Fruit fly (Drosophila melanogaster) whole organism, prepupa: ENCODE data around the gene CG4793.

Source experiments
- Blimp-1 ChIP-seq: fragments of 200-800 bp; sonication (Bioruptor generic); optimal IDR thresholded peaks from 3 replicates; lab custom pipeline; 2017; ENCODE audit warnings: missing biosample characterization, missing genetic modification characterization, mild to moderate bottlenecking, moderate library complexity, missing genetic modification reagents
- CG10669 ChIP-seq: fragments of 200-800 bp; sonication (Bioruptor generic); optimal IDR thresholded peaks from 3 replicates; lab custom pipeline; 2018; ENCODE audit warnings: missing biosample characterization, mild to moderate bottlenecking, missing genetic modification characterization, moderate library complexity
- CG11294 ChIP-seq: fragments of 200-800 bp; sonication (Bioruptor generic); IDR thresholded peaks from 2 replicates; pipeline ENCODE4 v1.3.6; 2022; ENCODE audit warnings: missing biosample characterization, missing genetic modification characterization
- CG11762 ChIP-seq: fragments of 200-800 bp; sonication (Bioruptor generic); optimal IDR thresholded peaks from 3 replicates; lab custom pipeline; 2016; ENCODE audit warnings: missing biosample characterization, missing genetic modification characterization; ENCODE audit not compliant: insufficient read depth
- CG11902 ChIP-seq: fragments of 200-800 bp; sonication (Bioruptor generic); optimal IDR thresholded peaks from 3 replicates; lab custom pipeline; 2016; ENCODE audit warnings: missing biosample characterization, missing genetic modification characterization
- CG15336 ChIP-seq: fragments of 200-800 bp; sonication (Bioruptor generic); IDR thresholded peaks from 2 replicates; pipeline ENCODE4 v1.3.6; 2022; ENCODE audit warnings: missing biosample characterization, missing genetic modification characterization
- CG1621 ChIP-seq: fragments of 200-800 bp; sonication (Bioruptor generic); optimal IDR thresholded peaks from 3 replicates; lab custom pipeline; 2018; ENCODE audit warnings: missing biosample characterization, mild to moderate bottlenecking, missing genetic modification characterization
- CG16779 ChIP-seq: fragments of 200-800 bp; sonication (Bioruptor generic); optimal IDR thresholded peaks from 3 replicates; lab custom pipeline; 2017; ENCODE audit warnings: missing biosample characterization, mild to moderate bottlenecking, missing genetic modification characterization
- CG31627 ChIP-seq: fragments of 200-800 bp; sonication (Bioruptor generic); optimal IDR thresholded peaks from 3 replicates; lab custom pipeline; 2016; ENCODE audit warnings: missing biosample characterization, missing genetic modification characterization
- CG34406 ChIP-seq: fragments of 200-800 bp; sonication (Bioruptor generic); optimal IDR thresholded peaks from 3 replicates; lab custom pipeline; 2016; ENCODE audit warnings: missing biosample characterization, missing genetic modification characterization
- CG3919 ChIP-seq: fragments of 200-800 bp; sonication (Bioruptor generic); optimal IDR thresholded peaks from 3 replicates; lab custom pipeline; 2016; ENCODE audit warnings: missing biosample characterization, missing genetic modification characterization
- CG4318 ChIP-seq: fragments of 200-800 bp; sonication (Bioruptor generic); optimal IDR thresholded peaks from 3 replicates; lab custom pipeline; 2017; ENCODE audit warnings: missing biosample characterization, mild to moderate bottlenecking, missing genetic modification characterization
- CG6163 ChIP-seq: fragments of 200-800 bp; sonication (Bioruptor generic); IDR thresholded peaks from 3 replicates; pipeline ENCODE4 v1.3.6; 2022; ENCODE audit warnings: missing biosample characterization, missing genetic modification characterization
- CG6276 ChIP-seq: fragments of 200-800 bp; sonication (Bioruptor generic); optimal IDR thresholded peaks from 2 replicates; lab custom pipeline; 2017; ENCODE audit warnings: missing biosample characterization, mild to moderate bottlenecking, missing genetic modification characterization
- CG6792 ChIP-seq: fragments of 200-800 bp; sonication (Bioruptor generic); optimal IDR thresholded peaks from 3 replicates; lab custom pipeline; 2016; ENCODE audit warnings: missing biosample characterization, missing genetic modification characterization
- CG6808 ChIP-seq: fragments of 200-800 bp; sonication (Bioruptor generic); optimal IDR thresholded peaks from 3 replicates; lab custom pipeline; 2017; ENCODE audit warnings: missing biosample characterization, missing genetic modification characterization, mild to moderate bottlenecking, moderate library complexity, missing genetic modification reagents
- CG6854 ChIP-seq: fragments of 200-800 bp; sonication (Bioruptor generic); optimal IDR thresholded peaks from 2 replicates; lab custom pipeline; 2017; ENCODE audit warnings: missing biosample characterization, mild to moderate bottlenecking, missing genetic modification characterization
- CG7368 ChIP-seq: fragments of 200-800 bp; sonication (Bioruptor generic); optimal IDR thresholded peaks from 3 replicates; lab custom pipeline; 2016; ENCODE audit warnings: missing biosample characterization, missing genetic modification characterization
- CG8319 ChIP-seq: fragments of 200-800 bp; sonication (Bioruptor generic); optimal IDR thresholded peaks from 3 replicates; lab custom pipeline; 2016; ENCODE audit warnings: missing biosample characterization, missing genetic modification characterization
- CG8632 ChIP-seq: fragments of 200-800 bp; sonication (Bioruptor generic); optimal IDR thresholded peaks from 3 replicates; lab custom pipeline; 2016; ENCODE audit warnings: missing biosample characterization, missing genetic modification characterization
- CG9139 ChIP-seq: fragments of 200-800 bp; sonication (Bioruptor generic); optimal IDR thresholded peaks from 3 replicates; lab custom pipeline; 2017; ENCODE audit warnings: missing biosample characterization, mild to moderate bottlenecking, missing genetic modification characterization
- Eip75B ChIP-seq: fragments of 200-800 bp; sonication (Bioruptor generic); optimal IDR thresholded peaks from 3 replicates; lab custom pipeline; 2016; ENCODE audit warnings: missing biosample characterization, missing genetic modification characterization
- Eip78C ChIP-seq: fragments of 200-800 bp; sonication (Bioruptor generic); peaks from one replicate; lab custom pipeline; 2016; ENCODE audit warnings: missing biosample characterization, missing genetic modification characterization
- Ets21C ChIP-seq: fragments of 200-800 bp; sonication (Bioruptor generic); optimal IDR thresholded peaks from 3 replicates; lab custom pipeline; 2016; ENCODE audit warnings: missing biosample characterization, missing genetic modification characterization
- Ets96B ChIP-seq: fragments of 200-800 bp; optimal IDR thresholded peaks from 2 replicates; lab custom pipeline; 2019; ENCODE audit warnings: missing biosample characterization, mild to moderate bottlenecking, missing genetic modification characterization, moderate library complexity
- Gug ChIP-seq: fragments of 200-800 bp; sonication (Bioruptor generic); IDR thresholded peaks from 2 replicates; pipeline ENCODE4 v1.3.6; 2022; ENCODE audit warnings: missing biosample characterization, missing genetic modification characterization
- Hr38 ChIP-seq: sonication (Bioruptor generic); optimal IDR thresholded peaks from 2 replicates; lab custom pipeline; 2016; ENCODE audit warnings: missing biosample characterization, missing genetic modification characterization
- Hr39 ChIP-seq: fragments of 200-800 bp; sonication (Bioruptor generic); optimal IDR thresholded peaks from 2 replicates; lab custom pipeline; 2016; ENCODE audit warnings: missing biosample characterization, missing genetic modification characterization
- Hr4 ChIP-seq: fragments of 200-800 bp; sonication (Bioruptor generic); optimal IDR thresholded peaks from 3 replicates; lab custom pipeline; 2016; ENCODE audit warnings: missing biosample characterization, missing genetic modification characterization
- Lpt ChIP-seq: fragments of 200-800 bp; sonication (Bioruptor generic); optimal IDR thresholded peaks from 3 replicates; lab custom pipeline; 2016; ENCODE audit warnings: missing biosample characterization, missing genetic modification characterization
- Met ChIP-seq: fragments of 200-800 bp; sonication (Bioruptor generic); optimal IDR thresholded peaks from 3 replicates; lab custom pipeline; 2016; ENCODE audit warnings: missing biosample characterization, missing genetic modification characterization
- OdsH ChIP-seq: fragments of 200-800 bp; sonication (Bioruptor generic); optimal IDR thresholded peaks from 3 replicates; lab custom pipeline; 2016; ENCODE audit warnings: missing biosample characterization, missing genetic modification characterization
- Sox14 ChIP-seq: fragments of 200-800 bp; sonication (Bioruptor generic); optimal IDR thresholded peaks from 3 replicates; lab custom pipeline; 2016; ENCODE audit warnings: missing biosample characterization, missing genetic modification characterization
- Sox15 ChIP-seq: fragments of 200-800 bp; sonication (Bioruptor generic); optimal IDR thresholded peaks from 3 replicates; lab custom pipeline; 2016; ENCODE audit warnings: missing biosample characterization, missing genetic modification characterization
- achi ChIP-seq: fragments of 200-800 bp; sonication (Bioruptor generic); optimal IDR thresholded peaks from 3 replicates; lab custom pipeline; 2016; ENCODE audit warnings: missing biosample characterization, missing genetic modification characterization
- acj6 ChIP-seq: fragments of 200-800 bp; sonication (Bioruptor generic); optimal IDR thresholded peaks from 3 replicates; lab custom pipeline; 2016; ENCODE audit warnings: missing biosample characterization, missing genetic modification characterization
- cyc ChIP-seq: fragments of 200-800 bp; sonication (Bioruptor generic); optimal IDR thresholded peaks from 3 replicates; lab custom pipeline; 2016; ENCODE audit warnings: missing biosample characterization, missing genetic modification characterization
- dsx ChIP-seq: fragments of 200-800 bp; optimal IDR thresholded peaks from 3 replicates; lab custom pipeline; 2019; ENCODE audit warnings: missing biosample characterization, mild to moderate bottlenecking, missing genetic modification characterization, moderate library complexity; ENCODE audit not compliant: poor library complexity, severe bottlenecking
- eg ChIP-seq: fragments of 200-800 bp; sonication (Bioruptor generic); IDR thresholded peaks from 3 replicates; pipeline ENCODE4 v1.3.6; 2022; ENCODE audit warnings: missing biosample characterization, missing genetic modification characterization
- fd59A ChIP-seq: fragments of 200-800 bp; sonication (Bioruptor generic); optimal IDR thresholded peaks from 2 replicates; lab custom pipeline; 2017; ENCODE audit warnings: missing biosample characterization, mild to moderate bottlenecking, missing genetic modification characterization, missing genetic modification reagents
- fd85E ChIP-seq: fragments of 200-800 bp; sonication (Bioruptor generic); optimal IDR thresholded peaks from 3 replicates; lab custom pipeline; 2016; ENCODE audit warnings: missing biosample characterization, missing genetic modification characterization
- fkh ChIP-seq: fragments of 200-800 bp; sonication (Bioruptor generic); optimal IDR thresholded peaks from 3 replicates; lab custom pipeline; 2017; ENCODE audit warnings: missing biosample characterization, mild to moderate bottlenecking, missing genetic modification characterization, moderate library complexity
- lz ChIP-seq: fragments of 200-800 bp; sonication (Bioruptor generic); optimal IDR thresholded peaks from 3 replicates; lab custom pipeline; 2016; ENCODE audit warnings: missing biosample characterization, missing genetic modification characterization
- net ChIP-seq: fragments of 200-800 bp; sonication (Bioruptor generic); optimal IDR thresholded peaks from 3 replicates; lab custom pipeline; 2016; ENCODE audit warnings: missing biosample characterization, missing genetic modification characterization
- salr ChIP-seq, 2 experiments: fragments of 200-800 bp; sonication (Bioruptor generic); optimal IDR thresholded peaks; 3 replicates each; lab custom pipeline; 2016 to 2018; ENCODE audit warnings: missing biosample characterization in 2 of 2, missing genetic modification characterization in 2 of 2, mild to moderate bottlenecking in 1 of 2
- spab ChIP-seq: fragments of 200-800 bp; sonication (Bioruptor generic); optimal IDR thresholded peaks from 2 replicates; lab custom pipeline; 2017; ENCODE audit warnings: missing biosample characterization, mild to moderate bottlenecking, missing genetic modification characterization, missing genetic modification reagents
- ss ChIP-seq, 2 experiments: fragments of 200-800 bp; sonication (Bioruptor generic); optimal IDR thresholded peaks; 2 replicates in 1 of 2; 3 replicates in 1 of 2; lab custom pipeline; 2017 to 2018; ENCODE audit warnings: mild to moderate bottlenecking in 2 of 2, missing biosample characterization in 2 of 2, missing genetic modification characterization in 2 of 2, moderate library complexity in 1 of 2
- vri ChIP-seq: fragments of 200-800 bp; sonication (Bioruptor generic); optimal IDR thresholded peaks from 3 replicates; lab custom pipeline; 2016; ENCODE audit warnings: missing biosample characterization, mild to moderate bottlenecking, missing genetic modification characterization

The CG4793 gene

dm6 chr2L:15909826-15910225 is 13.4 kb upstream of the CG4793 start:
- TF ChIP-seq fkh (GFP tag; lab: Kevin White, UChicago) (peak; percentile 96), fd59A (GFP tag; lab: Kevin White, UChicago) (no peak)

- TF ChIP-seq Ets21C (GFP tag; lab: Kevin White, UChicago) = peak; percentile 97
- TF ChIP-seq achi (GFP tag; lab: Kevin White, UChicago) = peak; percentile 96
- peak; percentile 89 for TF ChIP-seq Gug
- TF ChIP-seq CG4318 (GFP tag; lab: Kevin White, UChicago) = peak; percentile 89
- peak; percentile 88 for TF ChIP-seq CG11294 (GFP tag; lab: Robert Waterston, UW)
- TF ChIP-seq CG11902 (GFP tag; lab: Kevin White, UChicago) = peak; percentile 95
- TF ChIP-seq Hr39 = peak; percentile 99
- TF ChIP-seq Hr4 = peak; percentile 99
- TF ChIP-seq Sox14 (GFP tag; lab: Kevin White, UChicago) = peak; percentile 97
- TF ChIP-seq Eip75B (GFP tag; lab: Kevin White, UChicago) = peak; percentile 97
- TF ChIP-seq OdsH (GFP tag; lab: Kevin White, UChicago) = peak; percentile 98
- TF ChIP-seq CG6792 (GFP tag; lab: Kevin White, UChicago) = peak; percentile 97
- peak; percentile 86 for TF ChIP-seq vri (GFP tag; lab: Kevin White, UChicago)
- TF ChIP-seq CG6276 (GFP tag; lab: Kevin White, UChicago) = peak; percentile 83
- peak; percentile 95 for TF ChIP-seq CG3919 (GFP tag; lab: Kevin White, UChicago)
- peak; percentile 97 for TF ChIP-seq Met
- peak; percentile 90 for TF ChIP-seq CG16779 (tag; lab: Kevin White, UChicago)
- TF ChIP-seq Lpt (GFP tag; lab: Kevin White, UChicago) = peak; percentile 92
- peak; percentile 97 for TF ChIP-seq CG1621 (tag; lab: Kevin White, UChicago)
- peak; percentile 93 for TF ChIP-seq fd85E (GFP tag; lab: Kevin White, UChicago)
- TF ChIP-seq Eip78C (GFP tag; lab: Kevin White, UChicago) = peak; percentile 99
- peak; percentile 91 for TF ChIP-seq CG6808 (GFP tag; lab: Kevin White, UChicago)
- TF ChIP-seq CG34406 = peak; percentile 97
- peak; percentile 96 for TF ChIP-seq CG6163 (GFP tag; lab: Robert Waterston, UW)
- peak; percentile 92 for TF ChIP-seq salr (GFP tag; optimal IDR thresholded peaks at IDR 0.05; lab: Kevin White, UChicago)
- TF ChIP-seq Ets96B = peak; percentile 96
- TF ChIP-seq cyc (GFP tag; lab: Kevin White, UChicago) = peak; percentile 97
- TF ChIP-seq spab (GFP tag; lab: Kevin White, UChicago) = peak; percentile 94
- TF ChIP-seq CG6854 (GFP tag; lab: Kevin White, UChicago) = peak; percentile 73
- peak; percentile 97 for TF ChIP-seq fd59A (GFP tag; lab: Kevin White, UChicago)
- peak; percentile 98 for TF ChIP-seq CG31627
- TF ChIP-seq dsx = peak; percentile 91
- TF ChIP-seq CG15336 = peak; percentile 95
- TF ChIP-seq CG11762 (GFP tag; lab: Kevin White, UChicago) = peak; percentile 94
- peak; percentile 97 for TF ChIP-seq CG8319
- peak; percentile 93 for TF ChIP-seq eg (GFP tag; lab: Robert Waterston, UW)
- TF ChIP-seq lz (GFP tag; lab: Kevin White, UChicago) = peak; percentile 99
- TF ChIP-seq acj6 (GFP tag; lab: Kevin White, UChicago) = peak; percentile 98
- TF ChIP-seq CG10669 (GFP tag; lab: Kevin White, UChicago) = peak; percentile 95
- peak; percentile 22 for TF ChIP-seq Hr38 (GFP tag; lab: Kevin White, UChicago)
- peak; percentile 100 for TF ChIP-seq Blimp-1 (GFP tag; lab: Kevin White, UChicago)
- TF ChIP-seq CG8632 (GFP tag; lab: Kevin White, UChicago) = peak; percentile 96
- TF ChIP-seq CG9139 (GFP tag; lab: Kevin White, UChicago) = peak; percentile 73
- TF ChIP-seq Sox15 (GFP tag; lab: Kevin White, UChicago) = peak; percentile 97
- TF ChIP-seq ss (GFP tag; optimal IDR thresholded peaks at IDR 0.05; lab: Kevin White, UChicago) = peak; percentile 89 to 92
- peak; percentile 95 for TF ChIP-seq CG7368
- peak; percentile 97 for TF ChIP-seq net
These were observed 12.1 kb upstream of the CG4793 start for dm6 chr2L:15910937-15911590.
